Fruit fly (Drosophila melanogaster): ENCODE measurements around the gene Tango1.

Gene Tango1

dm6 chr2L:6613156-6613555 is 36.0 kb upstream of the Tango1 start:
- TF ChIP-seq CG7045 (GFP tag; optimal IDR thresholded peaks at IDR 0.05) (no peak), CG12768 (GFP tag; optimal IDR thresholded peaks at IDR 0.05) (no peak), Mnt (GFP tag; optimal IDR thresholded peaks at IDR 0.05) (no peak), pad (GFP tag; optimal IDR thresholded peaks at IDR 0.05) (no peak), cic (GFP tag; optimal IDR thresholded peaks at IDR 0.05) (no peak), tj (GFP tag; optimal IDR thresholded peaks at IDR 0.05) (no peak), toe (GFP tag; optimal IDR thresholded peaks at IDR 0.05) (no peak)

- peak; percentile 81 for TF ChIP-seq kay (GFP tag; ENCODE audit: borderline replicate concordance)
- TF ChIP-seq pad (GFP tag; optimal IDR thresholded peaks at IDR 0.05), result no peak
- peak; percentile 55 for TF ChIP-seq cic (GFP tag; optimal IDR thresholded peaks at IDR 0.05)
- TF ChIP-seq CG14711 (tag; optimal IDR thresholded peaks at IDR 0.05), result no peak
- TF ChIP-seq CG5204 (GFP tag; optimal IDR thresholded peaks at IDR 0.05), result no peak
- no peak for TF ChIP-seq CG33017 (tag; optimal IDR thresholded peaks at IDR 0.05)
- no peak for TF ChIP-seq CG11617 (GFP tag; optimal IDR thresholded peaks at IDR 0.05)
- peak; percentile 71 for TF ChIP-seq Mnt (GFP tag; optimal IDR thresholded peaks at IDR 0.05)
- TF ChIP-seq CG12768 (GFP tag; optimal IDR thresholded peaks at IDR 0.05), result peak; percentile 32
- TF ChIP-seq toe (GFP tag; optimal IDR thresholded peaks at IDR 0.05), result no peak
- no peak for TF ChIP-seq bab1 (GFP tag; optimal IDR thresholded peaks at IDR 0.05)
- no peak for TF ChIP-seq Hr96 (GFP tag; optimal IDR thresholded peaks at IDR 0.05)
- TF ChIP-seq CG7101 (tag; optimal IDR thresholded peaks at IDR 0.05), result no peak
- TF ChIP-seq CG1620 (GFP tag; optimal IDR thresholded peaks at IDR 0.05), result no peak
- TF ChIP-seq ovo (GFP tag; optimal IDR thresholded peaks at IDR 0.05), result no peak
- TF ChIP-seq Clk (GFP tag; optimal IDR thresholded peaks at IDR 0.05), result no peak
- TF ChIP-seq tj (GFP tag; optimal IDR thresholded peaks at IDR 0.05), result peak; percentile 89
- no peak for TF ChIP-seq CG7045 (GFP tag; optimal IDR thresholded peaks at IDR 0.05)
- TF ChIP-seq cnc (optimal IDR thresholded peaks at IDR 0.05), result no peak
- TF ChIP-seq Crg-1 (GFP tag; optimal IDR thresholded peaks at IDR 0.05), result no peak
Observed at dm6 chr2L:6614229-6614935, 34.8 kb upstream of the Tango1 start.

dm6 chr2L:6621600-6621999 is 27.6 kb upstream of the Tango1 start, which contains the start of gene DIP-iota:
Gene DIP-iota, minus strand, starts transcription at chr2L:6621700.
- TF ChIP-seq Hr96 (GFP tag; optimal IDR thresholded peaks at IDR 0.05), result no peak
- TF ChIP-seq CG33017 (tag; optimal IDR thresholded peaks at IDR 0.05), result no peak
- TF ChIP-seq CG14711 (tag; optimal IDR thresholded peaks at IDR 0.05), result no peak
- TF ChIP-seq CG12768 (GFP tag; optimal IDR thresholded peaks at IDR 0.05), result no peak
- TF ChIP-seq cic (GFP tag; optimal IDR thresholded peaks at IDR 0.05), result no peak
- no peak for TF ChIP-seq pad (GFP tag; optimal IDR thresholded peaks at IDR 0.05)
- no peak for TF ChIP-seq toe (GFP tag; optimal IDR thresholded peaks at IDR 0.05)
- TF ChIP-seq Crg-1 (GFP tag; optimal IDR thresholded peaks at IDR 0.05), result no peak

- TF ChIP-seq tj (GFP tag; optimal IDR thresholded peaks at IDR 0.05) (peak; percentile 99), CG7045 (GFP tag; optimal IDR thresholded peaks at IDR 0.05) (no peak), Crg-1 (GFP tag; optimal IDR thresholded peaks at IDR 0.05) (no peak), Hr96 (GFP tag; optimal IDR thresholded peaks at IDR 0.05) (no peak), CG5204 (GFP tag; optimal IDR thresholded peaks at IDR 0.05) (no peak), Clk (GFP tag; optimal IDR thresholded peaks at IDR 0.05) (no peak)
Observed at dm6 chr2L:6622031-6622430, 27.2 kb upstream of the Tango1 start.

dm6 chr2L:6622642-6623162 is 26.5 kb upstream of the Tango1 start, which contains the start of gene CG34345:
Gene CG34345, plus strand, starts transcription at chr2L:6623112.
- TF ChIP-seq cnc (optimal IDR thresholded peaks at IDR 0.05) (no peak), CG1620 (GFP tag; optimal IDR thresholded peaks at IDR 0.05) (peak; percentile 29), Hr96 (GFP tag; optimal IDR thresholded peaks at IDR 0.05) (no peak), CG11617 (GFP tag; optimal IDR thresholded peaks at IDR 0.05) (no peak), CG7101 (tag; optimal IDR thresholded peaks at IDR 0.05) (no peak), Crg-1 (GFP tag; optimal IDR thresholded peaks at IDR 0.05) (no peak), ovo (GFP tag; optimal IDR thresholded peaks at IDR 0.05) (no peak), CG5204 (GFP tag; optimal IDR thresholded peaks at IDR 0.05) (no peak), CG33017 (tag; optimal IDR thresholded peaks at IDR 0.05) (no peak), kay (GFP tag; ENCODE audit: borderline replicate concordance) (no peak), tj (GFP tag; optimal IDR thresholded peaks at IDR 0.05) (no peak), Clk (GFP tag; optimal IDR thresholded peaks at IDR 0.05) (no peak), pad (GFP tag; optimal IDR thresholded peaks at IDR 0.05) (no peak), CG14711 (tag; optimal IDR thresholded peaks at IDR 0.05) (peak; percentile 3)

- TF ChIP-seq ovo (GFP tag; optimal IDR thresholded peaks at IDR 0.05), result no peak
- no peak for TF ChIP-seq tj (GFP tag; optimal IDR thresholded peaks at IDR 0.05)
- TF ChIP-seq CG7101 (tag; optimal IDR thresholded peaks at IDR 0.05), result no peak
- TF ChIP-seq cic (GFP tag; optimal IDR thresholded peaks at IDR 0.05), result no peak
- TF ChIP-seq bab1 (GFP tag; optimal IDR thresholded peaks at IDR 0.05), result no peak
Observed at dm6 chr2L:6632307-6632706, 16.9 kb upstream of the Tango1 start, which contains the start of gene Oatp26F. Gene Oatp26F, minus strand, starts transcription at chr2L:6632407.

Measured in whole organism, adult.